Worm (Caenorhabditis elegans): ENCODE results near the gene lgmn-1.

Gene lgmn-1

ce11 chrV:12491070-12491643 is 21.7 kb upstream of the lgmn-1 start:
- peak; percentile 60; the same call in 1 of the 2 replicates for TF ChIP-seq ceh-88 (GFP tag; IDR thresholded peaks at IDR 0.05)
- no peak for TF ChIP-seq vab-15 (tag; optimal IDR thresholded peaks at IDR 0.05)
- no peak for TF ChIP-seq ceh-63 (GFP tag; optimal IDR thresholded peaks at IDR 0.05)
- TF ChIP-seq pax-3 (tag; optimal IDR thresholded peaks at IDR 0.05) = no peak
- no peak for TF ChIP-seq fkh-4 (tag; optimal IDR thresholded peaks at IDR 0.05; ENCODE audit: borderline replicate concordance)
- TF ChIP-seq dsc-1 (tag; optimal IDR thresholded peaks at IDR 0.05) = peak; percentile 86
- TF ChIP-seq snu-23 (GFP tag; optimal IDR thresholded peaks at IDR 0.05) = peak; percentile 84
- TF ChIP-seq fkh-8 (tag; optimal IDR thresholded peaks at IDR 0.05) = no peak
- peak; percentile 31 for TF ChIP-seq fos-1 (tag; optimal IDR thresholded peaks at IDR 0.05)
- peak; percentile 80 for TF ChIP-seq ama-1 (optimal IDR thresholded peaks at IDR 0.05)
- TF ChIP-seq alr-1 (tag; optimal IDR thresholded peaks at IDR 0.05; ENCODE audit: borderline replicate concordance) = no peak
- peak; percentile 16 for TF ChIP-seq aly-2 (tag; optimal IDR thresholded peaks at IDR 0.05)
- no peak for TF ChIP-seq tlp-1 (tag; optimal IDR thresholded peaks at IDR 0.05)
- TF ChIP-seq unc-62 (GFP tag; optimal IDR thresholded peaks at IDR 0.05) = no peak
- TF ChIP-seq unc-86 (tag; optimal IDR thresholded peaks at IDR 0.05) = peak; percentile 13
- TF ChIP-seq efl-3 (GFP tag; optimal IDR thresholded peaks at IDR 0.05) = no peak
- no peak for TF ChIP-seq blmp-1 (tag; optimal IDR thresholded peaks at IDR 0.05)
- no peak for TF ChIP-seq aha-1 (tag; optimal IDR thresholded peaks at IDR 0.05)
- peak; percentile 41 for TF ChIP-seq lir-3 (tag; optimal IDR thresholded peaks at IDR 0.05; ENCODE audit: poor library complexity)
- TF ChIP-seq nhr-237 (tag; optimal IDR thresholded peaks at IDR 0.05) = no peak
- TF ChIP-seq C16A3.4 (tag; optimal IDR thresholded peaks at IDR 0.05) = peak; percentile 36
- TF ChIP-seq nhr-20 (tag; optimal IDR thresholded peaks at IDR 0.05) = peak; percentile 89
- TF ChIP-seq ceh-8 (GFP tag; optimal IDR thresholded peaks at IDR 0.05) = peak; percentile 28
- TF ChIP-seq irx-1 (tag; optimal IDR thresholded peaks at IDR 0.05) = peak; percentile 76
- no peak for TF ChIP-seq hpl-2 (GFP tag; optimal IDR thresholded peaks at IDR 0.05)
- TF ChIP-seq nhr-90 (tag; optimal IDR thresholded peaks at IDR 0.05; ENCODE audit: poor library complexity) = peak; percentile 93
- TF ChIP-seq nhr-77 (tag; optimal IDR thresholded peaks at IDR 0.05) = peak; percentile 55
- TF ChIP-seq mab-9 (GFP tag; IDR thresholded peaks at IDR 0.05) = peak; percentile 61
- no peak for TF ChIP-seq hlh-17 (GFP tag; optimal IDR thresholded peaks at IDR 0.05; ENCODE audit: borderline replicate concordance)
- peak; percentile 18 for TF ChIP-seq C04F5.9 (tag; optimal IDR thresholded peaks at IDR 0.05)
- TF ChIP-seq F16B12.6 (tag; optimal IDR thresholded peaks at IDR 0.05) = no peak
- TF ChIP-seq zip-4 (GFP tag; optimal IDR thresholded peaks at IDR 0.05) = peak; percentile 74
- TF ChIP-seq unc-98 (GFP tag; IDR thresholded peaks at IDR 0.05) = no peak
- no peak for TF ChIP-seq ceh-90 (tag; optimal IDR thresholded peaks at IDR 0.05)
- TF ChIP-seq unc-30 (tag; optimal IDR thresholded peaks at IDR 0.05) = no peak
- peak in 1 of 6 experiments; percentile 46 for TF ChIP-seq elt-3 (tag; optimal IDR thresholded peaks at IDR 0.05)
- peak; percentile 71 for TF ChIP-seq lin-13 (GFP tag; optimal IDR thresholded peaks at IDR 0.05)
- peak; percentile 61 for TF ChIP-seq mep-1 (tag; optimal IDR thresholded peaks at IDR 0.05)
- TF ChIP-seq pag-3 (tag; optimal IDR thresholded peaks at IDR 0.05; ENCODE audit: borderline replicate concordance, insufficient read depth) = no peak
- no peak for TF ChIP-seq ets-5 (GFP tag; IDR thresholded peaks at IDR 0.05)
- TF ChIP-seq xbp-1 (tag; optimal IDR thresholded peaks at IDR 0.05) = peak; percentile 67
- TF ChIP-seq jun-1 (tag; optimal IDR thresholded peaks at IDR 0.05) = peak; percentile 21
- TF ChIP-seq nhr-28 (tag; optimal IDR thresholded peaks at IDR 0.05) = no peak
- peak; percentile 41 to 83 (median 71) for TF ChIP-seq ceh-82 (tag; optimal IDR thresholded peaks at IDR 0.05)
- TF ChIP-seq nhr-71 (tag; optimal IDR thresholded peaks at IDR 0.05) = peak; percentile 92
- TF ChIP-seq lin-39 (tag; optimal IDR thresholded peaks at IDR 0.05) = peak; percentile 87
- no peak for TF ChIP-seq hlh-4 (tag; optimal IDR thresholded peaks at IDR 0.05)
- TF ChIP-seq unc-130 (tag; optimal IDR thresholded peaks at IDR 0.05) = no peak
- no peak for TF ChIP-seq C34B4.2 (tag; optimal IDR thresholded peaks at IDR 0.05)
- TF ChIP-seq nhr-85 (tag) = peak; percentile 94
- no peak for TF ChIP-seq egl-27 (tag; optimal IDR thresholded peaks at IDR 0.05)
- TF ChIP-seq grh-1 (GFP tag; IDR thresholded peaks at IDR 0.05) = peak; percentile 82

Data from whole organism, L1 larva.